Worm (Caenorhabditis elegans): Measurements from ENCODE around the gene ncr-2.

Gene ncr-2

ce11 chrIII:8229480-8229879 lies 28.7 kb upstream of the ncr-2 start:
- TF ChIP-seq ceh-39 (tag; optimal IDR thresholded peaks at IDR 0.05) (no peak), lsy-2 (tag; optimal IDR thresholded peaks at IDR 0.05) (no peak), ztf-11 (tag; optimal IDR thresholded peaks at IDR 0.05) (no peak), bed-3 (GFP tag; optimal IDR thresholded peaks at IDR 0.05) (no peak), elt-3 (tag; optimal IDR thresholded peaks at IDR 0.05) (no peak), nhr-12 (tag; optimal IDR thresholded peaks at IDR 0.05) (no peak), nhr-76 (tag; optimal IDR thresholded peaks at IDR 0.05) (no peak), hlh-1 (tag; optimal IDR thresholded peaks at IDR 0.05) (no peak), nhr-237 (tag; optimal IDR thresholded peaks at IDR 0.05) (no peak), lin-32 (GFP tag; optimal IDR thresholded peaks at IDR 0.05) (no peak)

DNA sequence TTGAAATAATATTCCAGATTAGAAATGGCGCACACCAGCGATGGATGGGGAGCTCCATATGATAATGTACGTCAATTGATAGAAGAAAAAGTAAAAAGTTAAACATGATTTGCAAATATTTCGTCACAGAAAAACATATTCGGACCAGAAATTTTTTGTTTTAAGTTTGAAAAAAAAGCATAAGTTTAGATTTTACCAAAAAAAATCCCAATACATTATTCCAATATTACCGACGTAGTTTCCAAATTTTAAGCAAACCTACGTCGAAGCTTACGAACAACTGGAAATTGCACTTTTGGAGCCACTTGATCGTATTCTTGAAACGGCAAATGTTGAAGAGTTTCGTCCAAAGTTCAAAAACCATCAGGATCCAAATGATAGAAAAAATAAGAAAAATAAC lies 25.5 kb upstream of the ncr-2 start, which contains the start of gene henn-1:
henn-1 (plus strand) TSS at position 18 of the 400 bp plus-strand sequence.
- TF ChIP-seq nhr-12 (tag; optimal IDR thresholded peaks at IDR 0.05) (no peak), drap-1 (GFP tag; optimal IDR thresholded peaks at IDR 0.05) (no peak), hlh-1 (tag; optimal IDR thresholded peaks at IDR 0.05) (no peak), elt-1 (tag; optimal IDR thresholded peaks at IDR 0.05; ENCODE audit: borderline replicate concordance, insufficient read depth) (no peak), mab-5 (tag; optimal IDR thresholded peaks at IDR 0.05) (no peak), blmp-1 (tag; optimal IDR thresholded peaks at IDR 0.05) (no peak), unc-39 (tag; optimal IDR thresholded peaks at IDR 0.05) (no peak), ceh-39 (tag; optimal IDR thresholded peaks at IDR 0.05) (no peak), unc-62 (GFP tag; optimal IDR thresholded peaks at IDR 0.05) (no peak), pha-4 (tag; optimal IDR thresholded peaks at IDR 0.05) (no peak), ces-1 (GFP tag; optimal IDR thresholded peaks at IDR 0.05) (no peak), zip-8 (tag; optimal IDR thresholded peaks at IDR 0.05) (no peak), mls-2 (tag; optimal IDR thresholded peaks at IDR 0.05) (no peak), snpc-4 (tag; optimal IDR thresholded peaks at IDR 0.05) (no peak), lin-13 (tag; optimal IDR thresholded peaks at IDR 0.05) (no peak), lsy-2 (tag; optimal IDR thresholded peaks at IDR 0.05) (no peak), cnd-1 (tag; optimal IDR thresholded peaks at IDR 0.05) (no peak), flh-1 (GFP tag; optimal IDR thresholded peaks at IDR 0.05) (no peak), ceh-43 (GFP tag; optimal IDR thresholded peaks at IDR 0.05) (no peak)

- TF ChIP-seq ceh-83 (GFP tag; optimal IDR thresholded peaks at IDR 0.05) = no peak
Observed at ce11 chrIII:8235358-8235757, 22.8 kb upstream of the ncr-2 start, which contains the start of gene C02F5.14. TSS of gene C02F5.14 (minus strand) at chrIII:8235514.

ce11 chrIII:8235880-8236279 lies 22.3 kb upstream of the ncr-2 start, which contains the start of gene C02F5.5:
TSS of gene C02F5.5 (plus strand) at chrIII:8236180.
- TF ChIP-seq ceh-83 (GFP tag; optimal IDR thresholded peaks at IDR 0.05) = no peak
- TF ChIP-seq lin-32 (GFP tag; optimal IDR thresholded peaks at IDR 0.05) = no peak
- TF ChIP-seq elt-3 (tag; optimal IDR thresholded peaks at IDR 0.05) = no peak
- no peak for TF ChIP-seq mls-2 (tag; optimal IDR thresholded peaks at IDR 0.05)
- no peak for TF ChIP-seq mep-1 (tag; optimal IDR thresholded peaks at IDR 0.05)

DNA sequence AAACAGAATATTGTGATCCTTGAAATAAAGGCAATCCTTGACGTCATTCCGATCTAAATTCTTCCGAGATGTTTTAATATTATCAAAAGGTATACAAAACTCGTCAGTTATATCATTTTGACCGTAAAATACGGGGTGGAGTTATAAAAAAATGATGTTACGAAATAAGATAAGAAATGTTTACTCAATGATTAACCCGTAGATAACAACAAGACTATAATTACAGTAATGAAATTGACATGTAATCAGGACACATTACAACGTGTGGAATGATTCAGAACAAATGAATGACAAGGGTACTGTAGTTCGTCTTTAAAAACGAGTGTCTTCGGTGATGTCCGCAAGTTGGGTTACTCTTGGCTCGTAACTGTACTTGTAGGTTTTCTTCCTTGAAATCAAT lies 20.3 kb upstream of the ncr-2 start, which contains the start of gene tsp-2:
tsp-2 (minus strand) TSS at position 109 of the 400 bp plus-strand sequence.
- TF ChIP-seq tbx-8 (GFP tag; optimal IDR thresholded peaks at IDR 0.05) (no peak), nhr-76 (tag; optimal IDR thresholded peaks at IDR 0.05) (no peak), blmp-1 (tag; optimal IDR thresholded peaks at IDR 0.05) (no peak), mls-2 (tag; optimal IDR thresholded peaks at IDR 0.05) (no peak), elt-3 (tag; optimal IDR thresholded peaks at IDR 0.05) (no peak), nhr-237 (tag; optimal IDR thresholded peaks at IDR 0.05) (no peak), lin-13 (tag; optimal IDR thresholded peaks at IDR 0.05) (no peak), unc-39 (tag; optimal IDR thresholded peaks at IDR 0.05) (no peak), sem-2 (GFP tag; optimal IDR thresholded peaks at IDR 0.05) (no peak), unc-120 (tag; optimal IDR thresholded peaks at IDR 0.05; ENCODE audit: poor library complexity, severe bottlenecking) (no peak), nhr-2 (tag; optimal IDR thresholded peaks at IDR 0.05) (no peak)

DNA sequence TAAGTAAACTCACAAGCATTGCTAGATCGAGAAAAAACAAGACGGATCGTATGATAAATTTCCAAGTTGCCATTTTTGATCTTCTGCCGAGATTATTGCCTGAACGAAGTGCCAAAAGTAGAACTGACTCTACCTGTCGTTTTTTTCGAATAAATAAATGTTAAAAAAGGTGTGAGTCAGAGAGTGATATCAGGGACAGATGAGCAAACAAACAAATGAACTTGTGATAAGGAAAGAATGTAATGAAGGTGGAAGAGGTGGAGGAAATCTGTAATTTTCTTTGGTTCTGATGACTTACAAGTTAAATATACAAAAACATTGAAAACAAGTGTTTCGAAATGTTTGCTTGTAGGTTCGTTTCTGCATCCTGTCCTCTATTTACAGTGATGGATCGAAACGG lies 18.8 kb upstream of the ncr-2 start, which contains the start of gene tsp-1:
tsp-1 (minus strand) TSS at position 99 of the 400 bp plus-strand sequence.
- TF ChIP-seq ceh-83 (GFP tag; optimal IDR thresholded peaks at IDR 0.05) (no peak), nhr-2 (tag; optimal IDR thresholded peaks at IDR 0.05) (no peak), nhr-76 (tag; optimal IDR thresholded peaks at IDR 0.05) (no peak), unc-62 (GFP tag; optimal IDR thresholded peaks at IDR 0.05) (no peak), hlh-1 (tag; optimal IDR thresholded peaks at IDR 0.05) (no peak), cnd-1 (tag; optimal IDR thresholded peaks at IDR 0.05) (no peak), unc-120 (tag; optimal IDR thresholded peaks at IDR 0.05; ENCODE audit: poor library complexity, severe bottlenecking) (no peak), ztf-11 (tag; optimal IDR thresholded peaks at IDR 0.05) (no peak), pha-4 (tag; optimal IDR thresholded peaks at IDR 0.05) (no peak), lsy-2 (tag; optimal IDR thresholded peaks at IDR 0.05) (no peak), drap-1 (GFP tag; optimal IDR thresholded peaks at IDR 0.05) (no peak), unc-39 (tag; optimal IDR thresholded peaks at IDR 0.05) (no peak), snpc-4 (tag; optimal IDR thresholded peaks at IDR 0.05) (no peak), M03D4.4 (tag; optimal IDR thresholded peaks at IDR 0.05) (no peak), blmp-1 (tag; optimal IDR thresholded peaks at IDR 0.05) (no peak), sem-2 (GFP tag; optimal IDR thresholded peaks at IDR 0.05) (no peak), ces-1 (GFP tag; optimal IDR thresholded peaks at IDR 0.05) (no peak), ceh-39 (tag; optimal IDR thresholded peaks at IDR 0.05) (no peak)
